Comparison of ENCODE assay signal across 1 fruit fly cellular context in genomic region chr3R:15934952-15935351, dm6.
TF ChIP-seq lines count a peak whose summit lies in the region.

Sap47 (plus strand) TSS chr3R:15935100.

TF ChIP-seq in whole organism, embryonic, 481 proteins besides CTCF, POLR2A, EP300 and RAD21 (continued from another document):
- 0 out of 3 replicates have a peak, but pooled peaks have one; percentile 64 for TF ChIP-seq mld (GFP tag; IDR thresholded peaks at IDR 0.05; lab: Robert Waterston, UW; ENCODE audit: partially characterized antibody)
- TF ChIP-seq MBD-R2 (GFP tag; IDR thresholded peaks at IDR 0.05; lab: Robert Waterston, UW): peak; percentile 99
- TF ChIP-seq Myb (GFP tag; optimal IDR thresholded peaks at IDR 0.05; lab: Kevin White, UChicago): peak; percentile 43
- peak; percentile 83 for TF ChIP-seq hbn (GFP tag; IDR thresholded peaks at IDR 0.05; lab: Robert Waterston, UW; ENCODE audit: partially characterized antibody)
- peak; percentile 74 for TF ChIP-seq CG14860 (GFP tag; IDR thresholded peaks at IDR 0.05; lab: Robert Waterston, UW; ENCODE audit: partially characterized antibody)
- peak; percentile 85 for TF ChIP-seq bbx (GFP tag; IDR thresholded peaks at IDR 0.05; lab: Robert Waterston, UW; ENCODE audit: partially characterized antibody)
- no peak for TF ChIP-seq esg (GFP tag; conservative IDR thresholded peaks at IDR 0.05; lab: Robert Waterston, UW)
- no peak for TF ChIP-seq Fer1 (GFP tag; optimal IDR thresholded peaks at IDR 0.05; lab: Kevin White, UChicago)
- peak; percentile 74 for TF ChIP-seq nerfin-2 (GFP tag; IDR thresholded peaks at IDR 0.05; lab: Robert Waterston, UW; ENCODE audit: partially characterized antibody)
- TF ChIP-seq unc-4 (GFP tag; IDR thresholded peaks at IDR 0.05; lab: Robert Waterston, UW; ENCODE audit: partially characterized antibody): peak; percentile 84
- peak; percentile 47 for TF ChIP-seq CrebB (tag; optimal IDR thresholded peaks at IDR 0.05; lab: Kevin White, UChicago)
- TF ChIP-seq gsb (GFP tag; IDR thresholded peaks at IDR 0.05; lab: Robert Waterston, UW): peak; percentile 42; the same call in 1 of the 2 replicates
- peak; percentile 76 for TF ChIP-seq Doc3 (GFP tag; IDR thresholded peaks at IDR 0.05; lab: Robert Waterston, UW; ENCODE audit: partially characterized antibody)
- peak; percentile 71 for TF ChIP-seq E2f2 (GFP tag; IDR thresholded peaks at IDR 0.05; lab: Robert Waterston, UW)
- peak; percentile 12 for TF ChIP-seq Vsx1 (GFP tag; optimal IDR thresholded peaks at IDR 0.05; lab: Kevin White, UChicago)
- peak; percentile 77 for TF ChIP-seq knrl (GFP tag; IDR thresholded peaks at IDR 0.05; lab: Robert Waterston, UW; ENCODE audit: partially characterized antibody)
- TF ChIP-seq CG8765 (GFP tag; IDR thresholded peaks at IDR 0.05; lab: Robert Waterston, UW): no peak
- TF ChIP-seq Hr3 (GFP tag; optimal IDR thresholded peaks at IDR 0.05; lab: Kevin White, UChicago): no peak
- peak; percentile 20 for TF ChIP-seq trem (tag; optimal IDR thresholded peaks at IDR 0.05; lab: Kevin White, UChicago)
- TF ChIP-seq CG14014 (GFP tag; IDR thresholded peaks at IDR 0.05; lab: Robert Waterston, UW): peak; percentile 22; the same call in 1 of the 2 replicates
- TF ChIP-seq CG7963 (GFP tag; IDR thresholded peaks at IDR 0.05; lab: Robert Waterston, UW; ENCODE audit: partially characterized antibody): peak; percentile 68; the same call in 2 of the 3 replicates
- TF ChIP-seq Pdp1 (GFP tag; optimal IDR thresholded peaks at IDR 0.05; lab: Kevin White, UChicago): peak in 1 of 2 experiments; percentile 73
- peak; percentile 49 for TF ChIP-seq CG12659 (GFP tag; optimal IDR thresholded peaks at IDR 0.05; lab: Kevin White, UChicago)
- TF ChIP-seq CG17829 (tag; optimal IDR thresholded peaks at IDR 0.05; lab: Kevin White, UChicago): peak; percentile 21
- TF ChIP-seq amos (GFP tag; IDR thresholded peaks at IDR 0.05; lab: Robert Waterston, UW; ENCODE audit: partially characterized antibody): peak; percentile 88
- peak; percentile 17 for TF ChIP-seq CG14710 (tag; optimal IDR thresholded peaks at IDR 0.05; lab: Kevin White, UChicago)
- TF ChIP-seq Opbp (GFP tag; IDR thresholded peaks at IDR 0.05; lab: Robert Waterston, UW; ENCODE audit: partially characterized antibody): peak; percentile 76; the same call in 2 of the 3 replicates
- peak; percentile 76 for TF ChIP-seq CG16813 (GFP tag; IDR thresholded peaks at IDR 0.05; lab: Robert Waterston, UW; ENCODE audit: partially characterized antibody)
- peak in 1 of 2 experiments; percentile 1 for TF ChIP-seq dpn (GFP tag; optimal IDR thresholded peaks at IDR 0.05; lab: Kevin White, UChicago)
- peak; percentile 32; the same call in 1 of the 3 replicates for TF ChIP-seq CG11695 (GFP tag; IDR thresholded peaks at IDR 0.05; lab: Robert Waterston, UW)
- no peak for TF ChIP-seq CG5245 (GFP tag; optimal IDR thresholded peaks at IDR 0.05; lab: Kevin White, UChicago)
- TF ChIP-seq so (GFP tag; IDR thresholded peaks at IDR 0.05; lab: Robert Waterston, UW): peak; percentile 18; the same call in 1 of the 3 replicates
- TF ChIP-seq CG6791 (GFP tag; IDR thresholded peaks at IDR 0.05; lab: Robert Waterston, UW; ENCODE audit: partially characterized antibody): peak; percentile 76
- TF ChIP-seq CG17361 (GFP tag; IDR thresholded peaks at IDR 0.05; lab: Robert Waterston, UW): no peak
- TF ChIP-seq Max (GFP tag; optimal IDR thresholded peaks at IDR 0.05; lab: Kevin White, UChicago): no peak
- TF ChIP-seq abd-A (tag; optimal IDR thresholded peaks at IDR 0.05; lab: Kevin White, UChicago): peak; percentile 96
- 0 out of 2 replicates have a peak, but pooled peaks have one; percentile 21 for TF ChIP-seq rib (GFP tag; IDR thresholded peaks at IDR 0.05; lab: Robert Waterston, UW)
- TF ChIP-seq HLH4C (GFP tag; IDR thresholded peaks at IDR 0.05; lab: Robert Waterston, UW; ENCODE audit: partially characterized antibody): peak; percentile 67; the same call in 2 of the 3 replicates
- TF ChIP-seq CG13287 (GFP tag; IDR thresholded peaks at IDR 0.05; lab: Robert Waterston, UW; ENCODE audit: partially characterized antibody): peak; percentile 90
- peak; percentile 96 for TF ChIP-seq chinmo (GFP tag; IDR thresholded peaks at IDR 0.05; lab: Robert Waterston, UW; ENCODE audit: partially characterized antibody)
- TF ChIP-seq CG12391 (tag; optimal IDR thresholded peaks at IDR 0.05; lab: Kevin White, UChicago): peak; percentile 28
- TF ChIP-seq CG15479 (GFP tag; optimal IDR thresholded peaks at IDR 0.05; lab: Kevin White, UChicago): peak; percentile 34
- TF ChIP-seq Hmr (GFP tag; optimal IDR thresholded peaks at IDR 0.05; lab: Kevin White, UChicago): peak; percentile 26
- TF ChIP-seq hb (GFP tag; IDR thresholded peaks at IDR 0.05; lab: Robert Waterston, UW; ENCODE audit: partially characterized antibody): peak; percentile 65; the same call in 2 of the 3 replicates
- peak; percentile 66 for TF ChIP-seq tna (GFP tag; IDR thresholded peaks at IDR 0.05; lab: Robert Waterston, UW; ENCODE audit: partially characterized antibody)
- TF ChIP-seq Hr51 (GFP tag; optimal IDR thresholded peaks at IDR 0.05; lab: Kevin White, UChicago): peak in 1 of 2 experiments; percentile 0
- TF ChIP-seq Dp (GFP tag; optimal IDR thresholded peaks at IDR 0.05; lab: Kevin White, UChicago): peak; percentile 63
- peak; percentile 64 for TF ChIP-seq Dref (GFP tag; IDR thresholded peaks at IDR 0.05; lab: Robert Waterston, UW)
- no peak for TF ChIP-seq sisA (GFP tag; IDR thresholded peaks at IDR 0.05; lab: Robert Waterston, UW)
- no peak for TF ChIP-seq CG6854 (GFP tag; optimal IDR thresholded peaks at IDR 0.05; lab: Kevin White, UChicago)
- no peak for TF ChIP-seq BtbVII (GFP tag; optimal IDR thresholded peaks at IDR 0.05; lab: Kevin White, UChicago)
- TF ChIP-seq zen (tag; optimal IDR thresholded peaks at IDR 0.05; lab: Kevin White, UChicago): peak; percentile 12
- peak; percentile 22; the same call in 1 of the 2 replicates for TF ChIP-seq CG3847 (GFP tag; IDR thresholded peaks at IDR 0.05; lab: Robert Waterston, UW)
- TF ChIP-seq Oaz (GFP tag; IDR thresholded peaks at IDR 0.05; lab: Robert Waterston, UW): no peak
- TF ChIP-seq zen2 (GFP tag; IDR thresholded peaks at IDR 0.05; lab: Robert Waterston, UW; ENCODE audit: partially characterized antibody): peak; percentile 79
- TF ChIP-seq Adf1 (GFP tag; IDR thresholded peaks at IDR 0.05; lab: Robert Waterston, UW): peak; percentile 39; the same call in 1 of the 2 replicates
- TF ChIP-seq Elba2 (GFP tag; optimal IDR thresholded peaks at IDR 0.05; lab: Kevin White, UChicago): peak; percentile 67
- TF ChIP-seq Nf-YC (tag; optimal IDR thresholded peaks at IDR 0.05; lab: Kevin White, UChicago): peak; percentile 23
- TF ChIP-seq Trl (optimal IDR thresholded peaks at IDR 0.05; lab: Kevin White, UChicago): peak in 1 of 2 experiments; percentile 19
- no peak for TF ChIP-seq Trl (GFP tag; optimal IDR thresholded peaks at IDR 0.05; lab: Kevin White, UChicago)
- TF ChIP-seq CG6683 (GFP tag; optimal IDR thresholded peaks at IDR 0.05; lab: Kevin White, UChicago): no peak
- TF ChIP-seq Scr (GFP tag; IDR thresholded peaks at IDR 0.05; lab: Robert Waterston, UW; ENCODE audit: partially characterized antibody): peak; percentile 82
- peak; percentile 40 for TF ChIP-seq exex (tag; optimal IDR thresholded peaks at IDR 0.05; lab: Kevin White, UChicago)
- TF ChIP-seq vfl (GFP tag; optimal IDR thresholded peaks at IDR 0.05; lab: Kevin White, UChicago): no peak
- TF ChIP-seq CG32532 (GFP tag; IDR thresholded peaks at IDR 0.05; lab: Robert Waterston, UW): peak; percentile 10; the same call in 1 of the 2 replicates
- TF ChIP-seq sd (tag; optimal IDR thresholded peaks at IDR 0.05; lab: Kevin White, UChicago): peak; percentile 74
- TF ChIP-seq CG18011 (GFP tag; optimal IDR thresholded peaks at IDR 0.05; lab: Kevin White, UChicago): no peak
- peak; percentile 37; the same call in 1 of the 3 replicates for TF ChIP-seq Aef1 (GFP tag; IDR thresholded peaks at IDR 0.05; lab: Robert Waterston, UW)
- peak; percentile 64 for TF ChIP-seq CG17186 (GFP tag; optimal IDR thresholded peaks at IDR 0.05; lab: Kevin White, UChicago)
- no peak for TF ChIP-seq Stat92E (GFP tag; optimal IDR thresholded peaks at IDR 0.05; lab: Kevin White, UChicago)
- TF ChIP-seq CG13894 (tag; optimal IDR thresholded peaks at IDR 0.05; lab: Kevin White, UChicago): peak; percentile 23
- TF ChIP-seq CG4424 (GFP tag; optimal IDR thresholded peaks at IDR 0.05; lab: Kevin White, UChicago): no peak
- TF ChIP-seq inv (GFP tag; IDR thresholded peaks at IDR 0.05; lab: Robert Waterston, UW; ENCODE audit: partially characterized antibody): peak; percentile 65
- TF ChIP-seq Med (GFP tag; lab: Kevin White, UChicago): peak; percentile 87
- no peak for TF ChIP-seq Drgx (GFP tag; IDR thresholded peaks at IDR 0.05; lab: Robert Waterston, UW)
- peak; percentile 66 for TF ChIP-seq MESR4 (GFP tag; optimal IDR thresholded peaks at IDR 0.05; lab: Kevin White, UChicago)
